Fruit fly (Drosophila melanogaster) whole organism, prepupa: ENCODE measurements around the gene Ube3a.

ENCODE experiments used
- Blimp-1 ChIP-seq: fragments of 200-800 bp; sonication (Bioruptor generic); optimal IDR thresholded peaks from 3 replicates; lab custom pipeline; 2017; ENCODE audit warnings: missing biosample characterization, missing genetic modification characterization, mild to moderate bottlenecking, moderate library complexity, missing genetic modification reagents
- CG10669 ChIP-seq: fragments of 200-800 bp; sonication (Bioruptor generic); optimal IDR thresholded peaks from 3 replicates; lab custom pipeline; 2018; ENCODE audit warnings: missing biosample characterization, mild to moderate bottlenecking, missing genetic modification characterization, moderate library complexity
- CG11762 ChIP-seq: fragments of 200-800 bp; sonication (Bioruptor generic); optimal IDR thresholded peaks from 3 replicates; lab custom pipeline; 2016; ENCODE audit warnings: missing biosample characterization, missing genetic modification characterization; ENCODE audit not compliant: insufficient read depth
- CG15336 ChIP-seq: fragments of 200-800 bp; sonication (Bioruptor generic); IDR thresholded peaks from 2 replicates; pipeline ENCODE4 v1.3.6; 2022; ENCODE audit warnings: missing biosample characterization, missing genetic modification characterization
- CG31627 ChIP-seq: fragments of 200-800 bp; sonication (Bioruptor generic); optimal IDR thresholded peaks from 3 replicates; lab custom pipeline; 2016; ENCODE audit warnings: missing biosample characterization, missing genetic modification characterization
- CG32006 ChIP-seq: fragments of 200-800 bp; sonication (Bioruptor generic); optimal IDR thresholded peaks from 3 replicates; lab custom pipeline; 2017; ENCODE audit warnings: missing biosample characterization, mild to moderate bottlenecking, missing genetic modification characterization
- CG6163 ChIP-seq: fragments of 200-800 bp; sonication (Bioruptor generic); IDR thresholded peaks from 3 replicates; pipeline ENCODE4 v1.3.6; 2022; ENCODE audit warnings: missing biosample characterization, missing genetic modification characterization
- CG6808 ChIP-seq: fragments of 200-800 bp; sonication (Bioruptor generic); optimal IDR thresholded peaks from 3 replicates; lab custom pipeline; 2017; ENCODE audit warnings: missing biosample characterization, missing genetic modification characterization, mild to moderate bottlenecking, moderate library complexity, missing genetic modification reagents
- CG6854 ChIP-seq: fragments of 200-800 bp; sonication (Bioruptor generic); optimal IDR thresholded peaks from 2 replicates; lab custom pipeline; 2017; ENCODE audit warnings: missing biosample characterization, mild to moderate bottlenecking, missing genetic modification characterization
- CG7368 ChIP-seq: fragments of 200-800 bp; sonication (Bioruptor generic); optimal IDR thresholded peaks from 3 replicates; lab custom pipeline; 2016; ENCODE audit warnings: missing biosample characterization, missing genetic modification characterization
- Eip75B ChIP-seq: fragments of 200-800 bp; sonication (Bioruptor generic); optimal IDR thresholded peaks from 3 replicates; lab custom pipeline; 2016; ENCODE audit warnings: missing biosample characterization, missing genetic modification characterization
- Eip78C ChIP-seq: fragments of 200-800 bp; sonication (Bioruptor generic); peaks from one replicate; lab custom pipeline; 2016; ENCODE audit warnings: missing biosample characterization, missing genetic modification characterization
- Eip93F ChIP-seq: fragments of 200-800 bp; sonication (Bioruptor generic); optimal IDR thresholded peaks from 2 replicates; lab custom pipeline; 2016; ENCODE audit warnings: missing biosample characterization, mild to moderate bottlenecking, missing genetic modification characterization
- Hr39 ChIP-seq: fragments of 200-800 bp; sonication (Bioruptor generic); optimal IDR thresholded peaks from 2 replicates; lab custom pipeline; 2016; ENCODE audit warnings: missing biosample characterization, missing genetic modification characterization
- OdsH ChIP-seq: fragments of 200-800 bp; sonication (Bioruptor generic); optimal IDR thresholded peaks from 3 replicates; lab custom pipeline; 2016; ENCODE audit warnings: missing biosample characterization, missing genetic modification characterization
- Smox ChIP-seq: fragments of 200-800 bp; sonication (Bioruptor generic); optimal IDR thresholded peaks from 3 replicates; lab custom pipeline; 2016; ENCODE audit warnings: missing biosample characterization, missing genetic modification characterization
- Sox14 ChIP-seq: fragments of 200-800 bp; sonication (Bioruptor generic); optimal IDR thresholded peaks from 3 replicates; lab custom pipeline; 2016; ENCODE audit warnings: missing biosample characterization, missing genetic modification characterization
- Sox15 ChIP-seq: fragments of 200-800 bp; sonication (Bioruptor generic); optimal IDR thresholded peaks from 3 replicates; lab custom pipeline; 2016; ENCODE audit warnings: missing biosample characterization, missing genetic modification characterization
- acj6 ChIP-seq: fragments of 200-800 bp; sonication (Bioruptor generic); optimal IDR thresholded peaks from 3 replicates; lab custom pipeline; 2016; ENCODE audit warnings: missing biosample characterization, missing genetic modification characterization
- cyc ChIP-seq: fragments of 200-800 bp; sonication (Bioruptor generic); optimal IDR thresholded peaks from 3 replicates; lab custom pipeline; 2016; ENCODE audit warnings: missing biosample characterization, missing genetic modification characterization
- dac ChIP-seq: fragments of 200-800 bp; sonication (Bioruptor generic); optimal IDR thresholded peaks from 2 replicates; lab custom pipeline; 2017; ENCODE audit warnings: missing biosample characterization, mild to moderate bottlenecking, missing genetic modification characterization
- eg ChIP-seq: fragments of 200-800 bp; sonication (Bioruptor generic); IDR thresholded peaks from 3 replicates; pipeline ENCODE4 v1.3.6; 2022; ENCODE audit warnings: missing biosample characterization, missing genetic modification characterization
- fd59A ChIP-seq: fragments of 200-800 bp; sonication (Bioruptor generic); optimal IDR thresholded peaks from 2 replicates; lab custom pipeline; 2017; ENCODE audit warnings: missing biosample characterization, mild to moderate bottlenecking, missing genetic modification characterization, missing genetic modification reagents
- fd85E ChIP-seq: fragments of 200-800 bp; sonication (Bioruptor generic); optimal IDR thresholded peaks from 3 replicates; lab custom pipeline; 2016; ENCODE audit warnings: missing biosample characterization, missing genetic modification characterization
- net ChIP-seq: fragments of 200-800 bp; sonication (Bioruptor generic); optimal IDR thresholded peaks from 3 replicates; lab custom pipeline; 2016; ENCODE audit warnings: missing biosample characterization, missing genetic modification characterization
- pdm3 ChIP-seq: fragments of 200-800 bp; sonication (Bioruptor generic); optimal IDR thresholded peaks from 3 replicates; lab custom pipeline; 2016; ENCODE audit warnings: missing biosample characterization, missing genetic modification characterization
- spab ChIP-seq: fragments of 200-800 bp; sonication (Bioruptor generic); optimal IDR thresholded peaks from 2 replicates; lab custom pipeline; 2017; ENCODE audit warnings: missing biosample characterization, mild to moderate bottlenecking, missing genetic modification characterization, missing genetic modification reagents
- ss ChIP-seq, 2 experiments: fragments of 200-800 bp; sonication (Bioruptor generic); optimal IDR thresholded peaks; 2 replicates in 1 of 2; 3 replicates in 1 of 2; lab custom pipeline; 2017 to 2018; ENCODE audit warnings: mild to moderate bottlenecking in 2 of 2, missing biosample characterization in 2 of 2, missing genetic modification characterization in 2 of 2, moderate library complexity in 1 of 2
- svp ChIP-seq: fragments of 200-800 bp; sonication (Bioruptor generic); peaks from one replicate; lab custom pipeline; 2016; ENCODE audit warnings: missing biosample characterization, missing genetic modification characterization
- topi ChIP-seq: fragments of 200-800 bp; sonication (Bioruptor generic); optimal IDR thresholded peaks from 3 replicates; lab custom pipeline; 2016; ENCODE audit warnings: missing biosample characterization, missing genetic modification characterization

Gene Ube3a

dm6 chr3L:11256147-11256971 lies 46.0 kb upstream of the Ube3a start (continued):
- TF ChIP-seq Hr39 (GFP tag; lab: Kevin White, UChicago): peak; percentile 70
- TF ChIP-seq OdsH (GFP tag; lab: Kevin White, UChicago): peak; percentile 88
- TF ChIP-seq net: peak; percentile 85
- peak; percentile 53 for TF ChIP-seq fd85E (GFP tag; lab: Kevin White, UChicago)
- TF ChIP-seq CG6163 (GFP tag; lab: Robert Waterston, UW): peak; percentile 85
- TF ChIP-seq eg (GFP tag; lab: Robert Waterston, UW): peak; percentile 79
- TF ChIP-seq dac (GFP tag; lab: Kevin White, UChicago): peak; percentile 79
- TF ChIP-seq ss (GFP tag; optimal IDR thresholded peaks at IDR 0.05; lab: Kevin White, UChicago): peak; percentile 85
- peak; percentile 61 for TF ChIP-seq Smox (GFP tag; lab: Kevin White, UChicago)
- peak; percentile 94 for TF ChIP-seq CG32006 (GFP tag; lab: Kevin White, UChicago)
- TF ChIP-seq Eip75B (GFP tag; lab: Kevin White, UChicago): peak; percentile 56
- TF ChIP-seq CG11762 (GFP tag; lab: Kevin White, UChicago): peak; percentile 80
- peak; percentile 94 for TF ChIP-seq Eip78C
- peak; percentile 87 for TF ChIP-seq CG10669
- TF ChIP-seq pdm3 (GFP tag; lab: Kevin White, UChicago): peak; percentile 76
- peak; percentile 61 for TF ChIP-seq Blimp-1 (GFP tag; lab: Kevin White, UChicago)
- TF ChIP-seq CG15336 (GFP tag; lab: Robert Waterston, UW): peak; percentile 58; the same call in 1 of the 2 replicates
- TF ChIP-seq acj6 (GFP tag; lab: Kevin White, UChicago): peak; percentile 78
- TF ChIP-seq CG6808 (GFP tag; lab: Kevin White, UChicago): peak; percentile 93
- no peak for TF ChIP-seq Eip93F (GFP tag; lab: Kevin White, UChicago)
- peak; percentile 69 for TF ChIP-seq Sox14 (GFP tag; lab: Kevin White, UChicago)
- peak; percentile 67 for TF ChIP-seq cyc (GFP tag; lab: Kevin White, UChicago)
- peak; percentile 78 for TF ChIP-seq spab (GFP tag; lab: Kevin White, UChicago)
- peak; percentile 72 for TF ChIP-seq CG31627 (GFP tag; lab: Kevin White, UChicago)

dm6 chr3L:11254470-11255185 lies 44.2 kb upstream of the Ube3a start:
- TF ChIP-seq Sox15 (GFP tag; lab: Kevin White, UChicago) (no peak), Eip78C (peak; percentile 1)

dm6 chr3L:11253690-11254243 lies 43.4 kb upstream of the Ube3a start:
- TF ChIP-seq Hr39 (GFP tag; lab: Kevin White, UChicago): no peak
- 0 out of 3 replicates have a peak, but pooled peaks have one; percentile 24 for TF ChIP-seq CG6163 (GFP tag; lab: Robert Waterston, UW)
- TF ChIP-seq svp (GFP tag; lab: Kevin White, UChicago): peak; percentile 68

dm6 chr3L:11253140-11253539 lies 42.8 kb upstream of the Ube3a start:
- peak; percentile 26; the same call in 2 of the 3 replicates for TF ChIP-seq CG6163 (GFP tag; lab: Robert Waterston, UW)
- peak; percentile 59 for TF ChIP-seq Eip78C
- no peak for TF ChIP-seq fd59A

- TF ChIP-seq topi (GFP tag; lab: Kevin White, UChicago) (no peak), CG32006 (GFP tag; lab: Kevin White, UChicago) (no peak), CG6854 (GFP tag; lab: Kevin White, UChicago) (no peak), eg (GFP tag; lab: Robert Waterston, UW) (no peak), fd85E (GFP tag; lab: Kevin White, UChicago) (no peak), Blimp-1 (GFP tag; lab: Kevin White, UChicago) (no peak), CG7368 (GFP tag; lab: Kevin White, UChicago) (no peak)
These were observed 42.2 kb upstream of the Ube3a start for dm6 chr3L:11252424-11253118.
